Fruit fly (Drosophila melanogaster) whole organism, embryonic: ENCODE results near the gene Lrr47.

Experiments used
- Abd-B ChIP-seq: fragments of 200-800 bp; sonication (Bioruptor generic); optimal IDR thresholded peaks from 2 replicates; lab custom pipeline; 2018; ENCODE audit warnings: missing biosample characterization, mild to moderate bottlenecking, missing genetic modification characterization, moderate library complexity
- Awh ChIP-seq: fragments of 200-800 bp; sonication (Bioruptor generic); IDR thresholded peaks from 2 replicates; pipeline ENCODE4, ENCODE4 v1.3.6; 2022; ENCODE audit warnings: missing biosample characterization, missing genetic modification characterization
- Blimp-1 ChIP-seq: fragments of 200-800 bp; sonication (Bioruptor generic); optimal IDR thresholded peaks from 3 replicates; lab custom pipeline; 2018; ENCODE audit warnings: missing biosample characterization, missing genetic modification characterization, mild to moderate bottlenecking, moderate library complexity, missing genetic modification reagents
- Bteb2 ChIP-seq: fragments of 200-800 bp; sonication (Bioruptor generic); optimal IDR thresholded peaks from 2 replicates; lab custom pipeline; 2016; ENCODE audit warnings: missing biosample characterization, missing genetic modification characterization
- CG10959 ChIP-seq: fragments of 200-800 bp; sonication (Bioruptor generic); IDR thresholded peaks from 2 replicates; pipeline ENCODE4 v1.3.6; 2022; ENCODE audit warnings: missing biosample characterization, missing genetic modification characterization
- CG11247 ChIP-seq: fragments of 200-800 bp; sonication (Bioruptor generic); IDR thresholded peaks from 2 replicates; pipeline ENCODE4 v1.3.6; 2022; ENCODE audit warnings: missing biosample characterization, missing genetic modification characterization
- CG11398 ChIP-seq: fragments of 200-800 bp; sonication (Bioruptor generic); optimal IDR thresholded peaks from 2 replicates; lab custom pipeline; 2016; ENCODE audit warnings: missing biosample characterization, missing genetic modification characterization
- CG11560 ChIP-seq: fragments of 200-800 bp; sonication (Bioruptor generic); IDR thresholded peaks from 3 replicates; pipeline ENCODE4 v1.3.6; 2022; ENCODE audit warnings: missing biosample characterization, missing genetic modification characterization
- CG1233 ChIP-seq: fragments of 200-800 bp; sonication (Bioruptor generic); optimal IDR thresholded peaks from 4 replicates; lab custom pipeline; 2018; ENCODE audit warnings: missing biosample characterization, mild to moderate bottlenecking, missing genetic modification characterization
- CG1603 ChIP-seq: fragments of 200-800 bp; sonication (Bioruptor generic); optimal IDR thresholded peaks from 2 replicates; lab custom pipeline; 2019; ENCODE audit warnings: missing biosample characterization, mild to moderate bottlenecking, missing genetic modification characterization, moderate library complexity
- CG17186 ChIP-seq: fragments of 200-800 bp; sonication (Bioruptor generic); optimal IDR thresholded peaks from 3 replicates; lab custom pipeline; 2017; ENCODE audit warnings: missing biosample characterization, missing genetic modification reagents, missing genetic modification characterization
- CG18476 ChIP-seq: fragments of 200-800 bp; sonication (Bioruptor generic); optimal IDR thresholded peaks from 2 replicates; lab custom pipeline; 2016; ENCODE audit warnings: missing biosample characterization, mild to moderate bottlenecking, missing genetic modification characterization
- CG30403 ChIP-seq: fragments of 200-800 bp; sonication (Bioruptor generic); optimal IDR thresholded peaks from 3 replicates; lab custom pipeline; 2016; ENCODE audit warnings: missing biosample characterization, missing genetic modification characterization
- CG31365 ChIP-seq: fragments of 200-800 bp; sonication (Bioruptor generic); optimal IDR thresholded peaks from 2 replicates; lab custom pipeline; 2018; ENCODE audit warnings: missing biosample characterization, mild to moderate bottlenecking, missing genetic modification characterization
- CG31388 ChIP-seq: fragments of 200-800 bp; sonication (Bioruptor generic); optimal IDR thresholded peaks from 2 replicates; lab custom pipeline; 2016; ENCODE audit warnings: missing biosample characterization, missing genetic modification characterization
- CG32767 ChIP-seq: fragments of 200-800 bp; sonication (Bioruptor generic); IDR thresholded peaks from 2 replicates; pipeline ENCODE4 v1.3.6; 2022; ENCODE audit warnings: missing biosample characterization, missing genetic modification characterization
- CG3726 ChIP-seq: fragments of 200-800 bp; sonication (Bioruptor generic); IDR thresholded peaks from 3 replicates; pipeline ENCODE4, ENCODE4 v1.3.6; 2022; ENCODE audit warnings: missing biosample characterization, missing genetic modification characterization
- CG3995 ChIP-seq: fragments of 200-800 bp; sonication (Bioruptor generic); optimal IDR thresholded peaks from 3 replicates; lab custom pipeline; 2016; ENCODE audit warnings: missing biosample characterization, missing genetic modification characterization
- CG4360 ChIP-seq: fragments of 200-800 bp; sonication (Bioruptor generic); IDR thresholded peaks from 2 replicates; pipeline ENCODE4 v1.3.6; 2022; ENCODE audit warnings: missing biosample characterization, missing genetic modification characterization
- CG4730 ChIP-seq: fragments of 200-800 bp; sonication (Bioruptor generic); IDR thresholded peaks from 2 replicates; pipeline ENCODE4 v1.3.6; 2022; ENCODE audit warnings: missing biosample characterization, missing genetic modification characterization
- Dbx ChIP-seq: fragments of 200-800 bp; sonication (Bioruptor generic); IDR thresholded peaks from 3 replicates; pipeline ENCODE4 v1.3.6; 2022; ENCODE audit warnings: missing biosample characterization, missing genetic modification characterization
- Dek ChIP-seq: fragments of 200-800 bp; sonication (Bioruptor generic); optimal IDR thresholded peaks from 3 replicates; lab custom pipeline; 2019; ENCODE audit warnings: missing biosample characterization, mild to moderate bottlenecking, missing genetic modification characterization, moderate library complexity
- Fer3 ChIP-seq: fragments of 200-800 bp; sonication (Bioruptor generic); optimal IDR thresholded peaks from 2 replicates; lab custom pipeline; 2018; ENCODE audit warnings: missing biosample characterization, mild to moderate bottlenecking, missing genetic modification characterization, moderate library complexity
- Hr39 ChIP-seq: fragments of >200 bp; optimal IDR thresholded peaks from 2 replicates; lab custom pipeline; 2017
- Myb ChIP-seq: fragments of 200-800 bp; sonication (Bioruptor generic); optimal IDR thresholded peaks from 2 replicates; lab custom pipeline; 2016; ENCODE audit warnings: missing biosample characterization, missing genetic modification characterization
- Nf-YA ChIP-seq: fragments of 200-800 bp; sonication (Bioruptor generic); IDR thresholded peaks from 2 replicates; pipeline ENCODE4 v1.3.6; 2022; ENCODE audit warnings: missing biosample characterization, missing genetic modification characterization
- Nf-YC ChIP-seq: fragments of 200-800 bp; optimal IDR thresholded peaks from 3 replicates; lab custom pipeline; 2019; ENCODE audit warnings: missing biosample characterization, mild to moderate bottlenecking, missing genetic modification characterization, moderate library complexity
- Tbp ChIP-seq: fragments of >200 bp; optimal IDR thresholded peaks from 2 replicates; lab custom pipeline; 2018; ENCODE audit warnings: missing biosample characterization, missing genetic modification characterization
- YL-1 ChIP-seq: fragments of 200-800 bp; sonication (Bioruptor generic); optimal IDR thresholded peaks from 3 replicates; lab custom pipeline; 2017; ENCODE audit warnings: missing biosample characterization, mild to moderate bottlenecking, missing genetic modification characterization
- ab ChIP-seq: fragments of 200-800 bp; sonication (Bioruptor generic); optimal IDR thresholded peaks from 2 replicates; lab custom pipeline; 2016; ENCODE audit warnings: missing biosample characterization, missing genetic modification characterization
- bigmax ChIP-seq: fragments of 200-800 bp; sonication (Bioruptor generic); optimal IDR thresholded peaks from 2 replicates; lab custom pipeline; 2018; ENCODE audit warnings: missing biosample characterization, mild to moderate bottlenecking, missing genetic modification characterization
- ci ChIP-seq: fragments of 200-800 bp; sonication (Bioruptor generic); IDR thresholded peaks from 3 replicates; pipeline ENCODE4 v1.3.6; 2022; ENCODE audit warnings: missing biosample characterization, missing genetic modification characterization
- fru ChIP-seq: fragments of >200 bp; optimal IDR thresholded peaks from 2 replicates; lab custom pipeline; 2017
- ftz-f1 ChIP-seq: fragments of 200-800 bp; sonication (Bioruptor generic); optimal IDR thresholded peaks from 2 replicates; lab custom pipeline; 2016; ENCODE audit warnings: missing biosample characterization, missing genetic modification characterization
- grau ChIP-seq: fragments of 200-800 bp; optimal IDR thresholded peaks from 3 replicates; lab custom pipeline; 2019; ENCODE audit warnings: missing biosample characterization, mild to moderate bottlenecking, missing genetic modification characterization, moderate library complexity
- grn ChIP-seq: fragments of 200-800 bp; sonication (Bioruptor generic); optimal IDR thresholded peaks from 3 replicates; lab custom pipeline; 2017; ENCODE audit warnings: missing biosample characterization, missing genetic modification characterization
- her ChIP-seq: fragments of 200-800 bp; sonication (Bioruptor generic); optimal IDR thresholded peaks from 2 replicates; lab custom pipeline; 2016; ENCODE audit warnings: missing biosample characterization, missing genetic modification characterization
- insv ChIP-seq, 2 experiments: fragments of 200-800 bp; sonication (Bioruptor generic); optimal IDR thresholded peaks; 3 replicates each; lab custom pipeline; 2016 to 2018; ENCODE audit warnings: missing biosample characterization in 2 of 2, missing genetic modification characterization in 2 of 2
- kni ChIP-seq: fragments of 200-800 bp; sonication (Bioruptor generic); optimal IDR thresholded peaks from 3 replicates; lab custom pipeline; 2017; ENCODE audit warnings: mild to moderate bottlenecking, missing biosample characterization, missing genetic modification reagents, missing genetic modification characterization
- lmd ChIP-seq: fragments of 200-800 bp; sonication (Bioruptor generic); IDR thresholded peaks from 2 replicates; pipeline ENCODE4 v1.3.6; 2022; ENCODE audit warnings: missing biosample characterization, missing genetic modification characterization
- nerfin-2 ChIP-seq: fragments of 200-800 bp; sonication (Bioruptor generic); IDR thresholded peaks from 2 replicates; pipeline ENCODE4 v1.3.6; 2022; ENCODE audit warnings: missing biosample characterization, missing genetic modification characterization; ENCODE audit not compliant: partially characterized antibody
- pita ChIP-seq: fragments of 200-800 bp; sonication (Bioruptor generic); optimal IDR thresholded peaks from 2 replicates; lab custom pipeline; 2017; ENCODE audit warnings: missing biosample characterization, mild to moderate bottlenecking, missing genetic modification characterization
- pnt ChIP-seq: fragments of 200-800 bp; sonication (Bioruptor generic); optimal IDR thresholded peaks from 3 replicates; lab custom pipeline; 2016; ENCODE audit warnings: missing biosample characterization, missing genetic modification characterization
- prd ChIP-seq, 3 experiments: fragments of >200 bp in 2 of 3; fragments of 200-800 bp in 1 of 3; sonication (Bioruptor generic) in 1 of 3; optimal IDR thresholded peaks in 2 of 3; IDR thresholded peaks in 1 of 3; 2 replicates in 2 of 3; 3 replicates in 1 of 3; pipeline versions ENCODE4 v1.3.6 to Lab custom; 2017 to 2022; ENCODE audit warnings: missing biosample characterization in 1 of 3, missing genetic modification characterization in 1 of 3
- pzg ChIP-seq: fragments of 200-800 bp; sonication (Bioruptor generic); optimal IDR thresholded peaks from 3 replicates; lab custom pipeline; 2018; ENCODE audit warnings: missing biosample characterization, mild to moderate bottlenecking, missing genetic modification characterization, moderate library complexity
- scrt ChIP-seq: fragments of 200-800 bp; sonication (Bioruptor generic); optimal IDR thresholded peaks from 2 replicates; lab custom pipeline; 2018; ENCODE audit warnings: missing biosample characterization, mild to moderate bottlenecking, missing genetic modification characterization, moderate library complexity
- slou ChIP-seq: fragments of 200-800 bp; sonication (Bioruptor generic); optimal IDR thresholded peaks from 3 replicates; lab custom pipeline; 2016; ENCODE audit warnings: missing biosample characterization, missing genetic modification characterization
- unc-4 ChIP-seq: fragments of 200-800 bp; sonication (Bioruptor generic); IDR thresholded peaks from 2 replicates; pipeline ENCODE4 v1.3.6; 2022; ENCODE audit warnings: missing biosample characterization, missing genetic modification characterization; ENCODE audit not compliant: partially characterized antibody
- unpg ChIP-seq: fragments of 200-800 bp; sonication (Bioruptor generic); optimal IDR thresholded peaks from 3 replicates; lab custom pipeline; 2018; ENCODE audit warnings: missing biosample characterization, mild to moderate bottlenecking, missing genetic modification characterization, moderate library complexity
- z ChIP-seq: fragments of 200-800 bp; sonication (Bioruptor generic); IDR thresholded peaks from 3 replicates; pipeline ENCODE4 v1.3.6; 2022; ENCODE audit warnings: missing biosample characterization, missing genetic modification characterization

The Lrr47 gene

DNA sequence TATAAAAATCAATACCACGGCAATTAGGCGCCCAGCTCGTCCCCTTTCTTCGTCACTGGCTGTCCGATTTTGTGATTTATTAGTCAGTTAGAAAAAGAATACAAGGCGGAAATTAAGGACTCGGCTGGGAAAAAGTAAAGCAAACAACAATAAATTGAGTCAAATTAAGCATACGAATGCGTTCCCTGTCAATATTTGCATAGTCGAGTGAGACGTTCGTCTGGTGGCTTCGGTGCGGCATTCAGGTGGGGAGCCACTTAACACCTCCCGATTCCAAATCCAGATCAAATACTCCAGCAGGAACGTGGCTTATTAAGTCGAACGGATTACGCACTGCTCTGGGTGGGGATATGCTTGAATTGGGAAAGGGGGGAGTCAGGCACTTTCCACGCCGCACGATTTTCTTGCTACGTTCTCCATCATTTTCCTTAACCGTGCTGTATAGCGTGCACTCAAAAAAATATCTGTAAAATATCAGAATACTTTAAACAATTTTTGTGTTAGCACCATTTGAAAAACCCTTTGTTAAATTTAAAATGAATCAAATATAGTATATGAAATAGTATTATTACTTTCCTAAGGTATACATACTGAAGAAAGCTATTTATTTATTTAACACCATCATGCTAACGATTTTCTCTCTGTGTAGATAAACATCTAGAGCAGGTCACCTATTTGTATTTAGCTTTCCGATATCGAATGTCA is 26.1 kb downstream of the Lrr47 start (continued):
- peak; percentile 43 for TF ChIP-seq kni
- no peak for TF ChIP-seq unc-4
- peak; percentile 53 for TF ChIP-seq CG30403
- no peak for TF ChIP-seq CG31365
- no peak for TF ChIP-seq slou (GFP tag; lab: Kevin White, UChicago)
- no peak for TF ChIP-seq pzg (GFP tag; lab: Kevin White, UChicago)
- no peak for TF ChIP-seq CG11398
- TF ChIP-seq CG1233 (GFP tag; lab: Kevin White, UChicago): peak; percentile 21
- 0 out of 2 replicates have a peak, but pooled peaks have one; percentile 41 for TF ChIP-seq Awh (GFP tag; lab: Robert Waterston, UW)
- TF ChIP-seq CG17186 (GFP tag; lab: Kevin White, UChicago): no peak
- no peak for TF ChIP-seq Nf-YA (GFP tag; lab: Robert Waterston, UW)
- no peak for TF ChIP-seq her (GFP tag; lab: Kevin White, UChicago)
- TF ChIP-seq nerfin-2 (GFP tag; lab: Robert Waterston, UW): no peak
- TF ChIP-seq unpg (GFP tag; lab: Kevin White, UChicago): peak; percentile 72
- no peak for TF ChIP-seq CG11560 (tag; lab: Robert Waterston, UW)
- TF ChIP-seq Dbx: no peak
- no peak for TF ChIP-seq insv (GFP tag; optimal IDR thresholded peaks at IDR 0.05; lab: Kevin White, UChicago)
- peak; percentile 57 for TF ChIP-seq grau (tag; lab: Kevin White, UChicago)
- no peak for TF ChIP-seq Bteb2
- no peak for TF ChIP-seq ftz-f1 (GFP tag; lab: Kevin White, UChicago)
- no peak for TF ChIP-seq CG3995 (GFP tag; lab: Kevin White, UChicago)
- TF ChIP-seq CG10959: no peak
- TF ChIP-seq Tbp: no peak
- peak; percentile 91 for TF ChIP-seq grn (GFP tag; lab: Kevin White, UChicago)
- TF ChIP-seq YL-1: no peak
- TF ChIP-seq Fer3: no peak
- no peak for TF ChIP-seq CG32767 (GFP tag; lab: Robert Waterston, UW)
- TF ChIP-seq Nf-YC (tag; lab: Kevin White, UChicago): no peak
- 0 out of 3 replicates have a peak, but pooled peaks have one; percentile 34 for TF ChIP-seq z (GFP tag; lab: Robert Waterston, UW)
- TF ChIP-seq pnt (GFP tag; lab: Kevin White, UChicago): no peak
- TF ChIP-seq prd (optimal IDR thresholded peaks at IDR 0.05; lab: Kevin White, UChicago): no peak
- no peak; the same call in 2 of the 3 replicates for TF ChIP-seq prd (GFP tag; IDR thresholded peaks at IDR 0.05; lab: Robert Waterston, UW)
- 0 out of 2 replicates have a peak, but pooled peaks have one; percentile 24 for TF ChIP-seq CG4360 (GFP tag; lab: Robert Waterston, UW)
- TF ChIP-seq ab: no peak
- no peak for TF ChIP-seq CG18476 (GFP tag; lab: Kevin White, UChicago)
- peak; percentile 36; the same call in 1 of the 3 replicates for TF ChIP-seq ci (GFP tag; lab: Robert Waterston, UW)
- TF ChIP-seq CG4730 (GFP tag; lab: Robert Waterston, UW): 0 out of 2 replicates have a peak, but pooled peaks have one; percentile 25
- TF ChIP-seq Abd-B (GFP tag; lab: Kevin White, UChicago): peak; percentile 7
- TF ChIP-seq CG11247 (GFP tag; lab: Robert Waterston, UW): no peak
- TF ChIP-seq CG31388 (GFP tag; lab: Kevin White, UChicago): no peak
- TF ChIP-seq CG1603 (tag; lab: Kevin White, UChicago): peak; percentile 64
- peak; percentile 82 for TF ChIP-seq Blimp-1
- peak; percentile 40; the same call in 1 of the 2 replicates for TF ChIP-seq lmd (GFP tag; lab: Robert Waterston, UW)
- no peak for TF ChIP-seq Hr39 (lab: Kevin White, UChicago)
- no peak for TF ChIP-seq scrt (GFP tag; lab: Kevin White, UChicago)
- no peak for TF ChIP-seq fru (lab: Kevin White, UChicago)
- TF ChIP-seq bigmax (GFP tag; lab: Kevin White, UChicago): no peak
- TF ChIP-seq Dek: peak; percentile 25
- no peak for TF ChIP-seq pita
- no peak for TF ChIP-seq Myb (GFP tag; lab: Kevin White, UChicago)
- TF ChIP-seq CG3726 (GFP tag; lab: Robert Waterston, UW): no peak
